Fruit fly (Drosophila melanogaster) whole organism, wandering third instar larva: Measurements from ENCODE around the gene CG6330.

Source experiments
- Abd-B ChIP-seq: fragments of >200 bp; optimal IDR thresholded peaks from 2 replicates; lab custom pipeline; 2017; ENCODE audit warnings: missing biosample characterization, missing genetic modification characterization
- CG32264 ChIP-seq: fragments of 200-800 bp; sonication (Bioruptor generic); optimal IDR thresholded peaks from 2 replicates; lab custom pipeline; 2016; ENCODE audit warnings: missing biosample characterization, missing genetic modification characterization
- Dfd ChIP-seq: fragments of >200 bp; optimal IDR thresholded peaks from 2 replicates; lab custom pipeline; 2017; ENCODE audit warnings: missing biosample characterization, missing genetic modification characterization
- Sp1 ChIP-seq: fragments of 200-800 bp; sonication (Bioruptor generic); optimal IDR thresholded peaks from 3 replicates; lab custom pipeline; 2019; ENCODE audit warnings: missing biosample characterization, mild to moderate bottlenecking, missing genetic modification characterization, moderate library complexity
- dmrt93B ChIP-seq: fragments of 200-800 bp; sonication (Bioruptor generic); optimal IDR thresholded peaks from 2 replicates; lab custom pipeline; 2018; ENCODE audit warnings: missing biosample characterization, mild to moderate bottlenecking, missing genetic modification characterization
- fru ChIP-seq: fragments of 200-800 bp; sonication (Bioruptor generic); optimal IDR thresholded peaks from 3 replicates; lab custom pipeline; 2016; ENCODE audit warnings: missing biosample characterization, mild to moderate bottlenecking, missing genetic modification characterization
- h ChIP-seq: fragments of 200-800 bp; sonication (Bioruptor generic); optimal IDR thresholded peaks from 3 replicates; lab custom pipeline; 2016; ENCODE audit warnings: missing biosample characterization, mild to moderate bottlenecking, missing genetic modification characterization
- psq ChIP-seq: fragments of 200-800 bp; sonication (Bioruptor generic); optimal IDR thresholded peaks from 3 replicates; lab custom pipeline; 2017; ENCODE audit warnings: missing biosample characterization, mild to moderate bottlenecking, missing genetic modification characterization, moderate library complexity

- no peak for TF ChIP-seq Abd-B (GFP tag; lab: Kevin White, UChicago)
- TF ChIP-seq CG32264 (GFP tag; lab: Kevin White, UChicago) = no peak
- TF ChIP-seq h (GFP tag; lab: Kevin White, UChicago) = no peak
- no peak for TF ChIP-seq fru (GFP tag; lab: Kevin White, UChicago)
- TF ChIP-seq psq = no peak
- TF ChIP-seq dmrt93B (GFP tag; lab: Kevin White, UChicago) = no peak
- TF ChIP-seq Sp1 = no peak
- TF ChIP-seq Dfd (GFP tag; lab: Kevin White, UChicago) = no peak
These were observed 45.7 kb downstream of the CG6330 start, which contains the start of gene Ets97D for dm6 chr3R:26912615-26913014.
